Worm (Caenorhabditis elegans) whole organism, L1 larva: ENCODE results near the gene arp-1.
"Not testable (repeated sequence)": the region's sequence is repeated elsewhere in the genome, so short reads cannot be mapped to it uniquely, and the experiment has no call there.

Experiments used
- C04F5.9 ChIP-seq: sonication (generic microtip); optimal IDR thresholded peaks from 2 replicates; lab custom pipeline; 2016; ENCODE audit warnings: missing genetic modification characterization, missing compliant biosample characterization
- C16A3.4 ChIP-seq: fragments of 150-350 bp; optimal IDR thresholded peaks from 2 replicates; lab custom pipeline; 2014; ENCODE audit warnings: missing biosample characterization, missing genetic modification characterization
- ceh-88 ChIP-seq: fragments of 200-800 bp; sonication (Bioruptor generic); IDR thresholded peaks from 2 replicates; pipeline ENCODE4 v1.3.6; 2022; ENCODE audit warnings: missing genetic modification characterization, missing compliant biosample characterization
- ceh-90 ChIP-seq: sonication (generic microtip); optimal IDR thresholded peaks from 2 replicates; lab custom pipeline; 2016; ENCODE audit warnings: missing genetic modification characterization, missing compliant biosample characterization
- dpl-1 ChIP-seq, 3 experiments: fragments of 150-350 bp in 2 of 3; sonication (generic microtip) in 1 of 3; optimal IDR thresholded peaks; 2 replicates each; lab custom pipeline; 2014 to 2017; ENCODE audit warnings: missing biosample characterization in 3 of 3, missing genetic modification characterization in 3 of 3, missing genetic modification reagents in 3 of 3
- egl-13 ChIP-seq: sonication (generic microtip); optimal IDR thresholded peaks from 2 replicates; lab custom pipeline; 2016; ENCODE audit warnings: missing genotype, missing genetic modification reagents, missing genetic modification characterization, missing compliant biosample characterization
- fos-1 ChIP-seq: fragments of 150-350 bp; optimal IDR thresholded peaks from 2 replicates; lab custom pipeline; 2014; ENCODE audit warnings: missing biosample characterization, missing genetic modification characterization
- lin-14 ChIP-seq: fragments of 200-800 bp; sonication (Bioruptor generic); optimal IDR thresholded peaks from 2 replicates; lab custom pipeline; 2018; ENCODE audit warnings: mild to moderate bottlenecking, missing genetic modification characterization, moderate library complexity, missing compliant biosample characterization
- lin-35 ChIP-seq, 2 experiments: fragments of 150-350 bp; optimal IDR thresholded peaks; 2 replicates each; lab custom pipeline; 2014; ENCODE audit warnings: missing biosample characterization in 2 of 2, missing genetic modification characterization in 2 of 2, missing genetic modification reagents in 2 of 2
- mab-9 ChIP-seq: fragments of 200-800 bp; sonication (Bioruptor generic); IDR thresholded peaks from 2 replicates; pipeline ENCODE4 v1.3.6; 2022; ENCODE audit warnings: missing genetic modification reagents, missing genetic modification characterization, missing compliant biosample characterization
- mdl-1 ChIP-seq, 2 experiments: fragments of 150-350 bp; optimal IDR thresholded peaks; 2 replicates each; lab custom pipeline; 2014 to 2017; ENCODE audit warnings: missing biosample characterization in 2 of 2, missing genetic modification characterization in 2 of 2, inconsistent platforms in 1 of 2
- mep-1 ChIP-seq: fragments of 150-350 bp; optimal IDR thresholded peaks from 2 replicates; lab custom pipeline; 2014; ENCODE audit warnings: missing biosample characterization, missing genetic modification characterization
- nhr-11 ChIP-seq: fragments of 150-350 bp; optimal IDR thresholded peaks from 2 replicates; lab custom pipeline; 2014; ENCODE audit warnings: missing biosample characterization, missing genetic modification characterization
- nhr-84 ChIP-seq: sonication (generic microtip); optimal IDR thresholded peaks from 2 replicates; lab custom pipeline; 2017; ENCODE audit warnings: missing biosample characterization, missing genetic modification characterization
- nhr-85 ChIP-seq: sonication (generic microtip); peaks from one replicate; lab custom pipeline; 2016; ENCODE audit warnings: missing genetic modification characterization, inconsistent platforms, missing compliant biosample characterization
- pag-3 ChIP-seq: sonication (generic microtip); optimal IDR thresholded peaks from 2 replicates; lab custom pipeline; 2017; ENCODE audit warnings: missing genetic modification characterization, mild to moderate bottlenecking, missing compliant biosample characterization, antibody characterized with exemption, borderline replicate concordance; ENCODE audit not compliant: insufficient read depth
- rnt-1 ChIP-seq: sonication (generic microtip); optimal IDR thresholded peaks from 2 replicates; lab custom pipeline; 2016; ENCODE audit warnings: mild to moderate bottlenecking, missing genetic modification characterization, moderate library complexity, missing compliant biosample characterization
- skn-1 ChIP-seq: fragments of 150-350 bp; optimal IDR thresholded peaks from 2 replicates; lab custom pipeline; 2014; ENCODE audit warnings: missing biosample characterization, missing genetic modification characterization
- snpc-4 ChIP-seq: fragments of 150-350 bp; optimal IDR thresholded peaks from 2 replicates; lab custom pipeline; 2014; ENCODE audit warnings: missing biosample characterization, missing genetic modification characterization
- sptf-1 ChIP-seq: fragments of 150-350 bp; optimal IDR thresholded peaks from 2 replicates; lab custom pipeline; 2014; ENCODE audit warnings: missing biosample characterization, missing genetic modification characterization
- unc-98 ChIP-seq: fragments of 200-800 bp; sonication (Bioruptor generic); IDR thresholded peaks from 2 replicates; pipeline ENCODE4 v1.3.6; 2022; ENCODE audit warnings: missing genetic modification characterization, missing compliant biosample characterization
- ztf-11 ChIP-seq, 2 experiments: sonication (generic microtip); optimal IDR thresholded peaks; 2 replicates each; lab custom pipeline; 2016 to 2017; ENCODE audit warnings: missing genetic modification characterization in 2 of 2, missing biosample characterization in 1 of 2, missing compliant biosample characterization in 1 of 2
- ztf-4 ChIP-seq: fragments of 150-350 bp; optimal IDR thresholded peaks from 2 replicates; lab custom pipeline; 2014; ENCODE audit warnings: missing biosample characterization, missing genetic modification characterization

arp-1 gene

ce11 chrII:15165681-15166235, 45.7 kb downstream of the arp-1 start, which contains the start of gene gst-27 (continued):
- TF ChIP-seq ceh-90 (tag; lab: Kevin White, UChicago) (peak; percentile 42), dpl-1 (GFP tag; optimal IDR thresholded peaks at IDR 0.05; lab: Kevin White, UChicago) (peak; percentile 59 to 74 (median 67)), unc-98 (GFP tag; lab: Robert Waterston, UW) (no peak), ceh-88 (GFP tag; lab: Robert Waterston, UW) (peak; percentile 53), mep-1 (tag; lab: Kevin White, UChicago) (peak; percentile 92), sptf-1 (tag; lab: Kevin White, UChicago) (no peak), pag-3 (tag; lab: Kevin White, UChicago) (no peak), ztf-4 (tag; lab: Kevin White, UChicago) (peak; percentile 45), mab-9 (GFP tag; lab: Robert Waterston, UW) (no peak), snpc-4 (tag; lab: Kevin White, UChicago) (peak; percentile 79), skn-1 (tag; lab: Kevin White, UChicago) (peak; percentile 84), rnt-1 (tag; lab: Kevin White, UChicago) (peak; percentile 89), C16A3.4 (tag; lab: Kevin White, UChicago) (peak; percentile 92), nhr-84 (no peak), egl-13 (peak; percentile 73), C04F5.9 (tag; lab: Kevin White, UChicago) (peak; percentile 57)

ce11 chrII:15167340-15167739, 47.2 kb downstream of the arp-1 start, which contains the start of gene gst-28:
gst-28 (minus strand) TSS chrII:15167577.
- TF ChIP-seq lin-35 (GFP tag; optimal IDR thresholded peaks at IDR 0.05; lab: Kevin White, UChicago) (peak in 1 of 2 experiments; percentile 7), unc-98 (GFP tag; lab: Robert Waterston, UW) (no peak), mdl-1 (tag; optimal IDR thresholded peaks at IDR 0.05; lab: Kevin White, UChicago) (peak in 1 of 2 experiments; percentile 40)

- TF ChIP-seq ztf-11 (tag; optimal IDR thresholded peaks at IDR 0.05; lab: Kevin White, UChicago) (no peak), nhr-85 (peak; percentile 34)
Observed at ce11 chrII:15169811-15170282, 49.7 kb downstream of the arp-1 start, which contains the start of gene gst-29. gst-29 (minus strand) TSS chrII:15169861.

ce11 chrII:15171816-15172215, 51.7 kb downstream of the arp-1 start, which contains the start of gene gst-39:
gst-39 (minus strand) TSS chrII:15171916.
- not testable (repeated sequence) for TF ChIP-seq lin-14 (GFP tag; lab: Kevin White, UChicago); nhr-11; fos-1 (tag; lab: Kevin White, UChicago)
